Fruit fly (Drosophila melanogaster): Measurements from ENCODE around the gene pira.

dm6 chrX:12777195-12777594 is 13.8 kb upstream of the pira start:
- TF ChIP-seq CTCF (optimal IDR thresholded peaks at IDR 0.05): no peak
- no peak for TF ChIP-seq CG8478 (optimal IDR thresholded peaks at IDR 0.05)
